Worm (Caenorhabditis elegans) whole organism, L4/young adult: Measurements from ENCODE around the gene ttr-1.

Experiments used
- W03F9.2 ChIP-seq: fragments of 150-350 bp; optimal IDR thresholded peaks from 2 replicates; lab custom pipeline; 2014; ENCODE audit warnings: missing biosample characterization, missing genetic modification characterization
- him-1 ChIP-seq: sonication (generic microtip); optimal IDR thresholded peaks from 2 replicates; lab custom pipeline; 2016; ENCODE audit warnings: missing genotype, missing genetic modification reagents, missing genetic modification characterization, missing compliant biosample characterization

ce11 chrIII:9886323-9886722 lies 42.6 kb upstream of the ttr-1 start:
- no peak for TF ChIP-seq W03F9.2
- no peak for TF ChIP-seq him-1 (tag; lab: Kevin White, UChicago)
